Worm (Caenorhabditis elegans): ENCODE data around the gene ZC513.14.

- TF ChIP-seq W03F9.2 (tag; optimal IDR thresholded peaks at IDR 0.05) (no peak), him-1 (tag; optimal IDR thresholded peaks at IDR 0.05) (no peak), dao-5 (tag; optimal IDR thresholded peaks at IDR 0.05) (no peak)
Measured at ce11 chrV:8007460-8008292, 28.2 kb downstream of the ZC513.14 start, which contains the start of gene Y97E10AR.3.
